Fruit fly (Drosophila melanogaster): ENCODE measurements around the gene CG14937.
A peak's percentile ranks its signal among the peaks of the same experiment; 100 is the strongest.

The CG14937 gene

dm6 chr2L:11806701-11807674, 13.1 kb upstream of the CG14937 start:
- TF ChIP-seq CrebA (GFP tag; optimal IDR thresholded peaks at IDR 0.05; ENCODE audit: borderline replicate concordance) (peak; percentile 93), sv (GFP tag; optimal IDR thresholded peaks at IDR 0.05) (no peak), HLH106 (tag; optimal IDR thresholded peaks at IDR 0.05) (peak; percentile 27), fru (GFP tag; optimal IDR thresholded peaks at IDR 0.05) (peak; percentile 64), Hr83 (GFP tag; optimal IDR thresholded peaks at IDR 0.05; ENCODE audit: poor library complexity, severe bottlenecking) (peak; percentile 11), CG9705 (GFP tag; optimal IDR thresholded peaks at IDR 0.05) (peak; percentile 35), N (GFP tag; optimal IDR thresholded peaks at IDR 0.05) (no peak), Dfd (GFP tag; optimal IDR thresholded peaks at IDR 0.05) (no peak), Rel (GFP tag; optimal IDR thresholded peaks at IDR 0.05) (peak; percentile 94), Rel (tag; optimal IDR thresholded peaks at IDR 0.05) (peak; percentile 74), OdsH (GFP tag; optimal IDR thresholded peaks at IDR 0.05) (peak; percentile 37), woc (GFP tag; optimal IDR thresholded peaks at IDR 0.05) (peak; percentile 43), lola (GFP tag; optimal IDR thresholded peaks at IDR 0.05) (no peak), Sp1 (GFP tag; optimal IDR thresholded peaks at IDR 0.05) (peak; percentile 75), foxo (GFP tag; optimal IDR thresholded peaks at IDR 0.05) (peak; percentile 24 to 58), brk (GFP tag; optimal IDR thresholded peaks at IDR 0.05) (peak; percentile 83), Myc (optimal IDR thresholded peaks at IDR 0.05) (no peak), Hnf4 (GFP tag; optimal IDR thresholded peaks at IDR 0.05) (peak; percentile 63), Abd-B (GFP tag; optimal IDR thresholded peaks at IDR 0.05) (no peak), Jra (GFP tag; optimal IDR thresholded peaks at IDR 0.05) (peak; percentile 86), pan (optimal IDR thresholded peaks at IDR 0.05) (no peak), CG32264 (GFP tag; optimal IDR thresholded peaks at IDR 0.05) (peak; percentile 78), h (GFP tag; optimal IDR thresholded peaks at IDR 0.05) (peak; percentile 68), Mio (GFP tag; optimal IDR thresholded peaks at IDR 0.05) (peak; percentile 47), psq (GFP tag; optimal IDR thresholded peaks at IDR 0.05) (peak; percentile 100), ey (GFP tag; optimal IDR thresholded peaks at IDR 0.05) (peak; percentile 24), dsf (GFP tag; optimal IDR thresholded peaks at IDR 0.05; ENCODE audit: borderline replicate concordance) (no peak), Hr78 (GFP tag; optimal IDR thresholded peaks at IDR 0.05) (no peak), Dif (GFP tag; optimal IDR thresholded peaks at IDR 0.05; ENCODE audit: partially characterized antibody) (peak; percentile 90), GATAd (GFP tag; optimal IDR thresholded peaks at IDR 0.05) (no peak), dl (GFP tag; optimal IDR thresholded peaks at IDR 0.05; ENCODE audit: insufficient read depth in 1 of 2, partially characterized antibody in 2 of 2) (peak; percentile 73 to 88), tai (GFP tag; optimal IDR thresholded peaks at IDR 0.05) (no peak), Vsx2 (GFP tag; optimal IDR thresholded peaks at IDR 0.05; ENCODE audit: partially characterized antibody) (peak; percentile 92), rgr (GFP tag; optimal IDR thresholded peaks at IDR 0.05) (peak; percentile 64), jim (GFP tag; optimal IDR thresholded peaks at IDR 0.05) (peak; percentile 98), br (GFP tag; optimal IDR thresholded peaks at IDR 0.05) (peak; percentile 81), usp (GFP tag; optimal IDR thresholded peaks at IDR 0.05) (no peak), dmrt93B (GFP tag; optimal IDR thresholded peaks at IDR 0.05) (no peak), sage (GFP tag; optimal IDR thresholded peaks at IDR 0.05) (peak; percentile 79)

DNA sequence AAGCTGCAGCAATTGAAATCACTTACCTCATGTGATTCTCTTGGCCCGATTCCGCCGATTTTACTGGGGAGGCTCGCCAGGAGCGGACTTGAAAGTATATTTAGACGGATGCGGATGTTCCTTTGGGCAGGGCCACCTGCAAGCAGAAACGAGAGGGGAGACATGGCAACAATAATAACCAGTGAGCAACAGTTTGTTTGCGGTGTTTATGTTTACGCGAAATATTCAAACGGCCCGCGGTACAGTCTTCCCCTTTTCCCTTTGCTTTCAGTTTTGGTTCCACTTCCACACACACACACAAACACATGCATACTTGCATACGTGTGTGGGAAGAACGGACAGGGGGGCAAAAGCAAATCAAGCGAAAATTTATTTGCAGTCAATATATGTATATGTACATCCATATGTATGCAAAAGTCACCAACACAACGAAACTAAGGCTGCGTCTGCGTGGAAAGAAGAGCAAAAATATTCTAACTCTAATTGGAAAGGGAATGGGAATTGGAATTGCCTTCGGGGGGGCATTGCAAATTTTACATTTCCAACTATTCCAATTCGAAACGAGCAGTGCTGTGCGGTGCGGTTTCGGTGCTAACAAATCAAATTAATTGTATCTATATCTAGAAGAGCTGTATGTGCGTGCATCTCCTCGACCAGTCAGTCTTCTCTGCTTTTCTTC, 12.3 kb upstream of the CG14937 start:
- TF ChIP-seq Hr83 (GFP tag; optimal IDR thresholded peaks at IDR 0.05; ENCODE audit: poor library complexity, severe bottlenecking) (peak; percentile 30), Rel (GFP tag; optimal IDR thresholded peaks at IDR 0.05) (no peak), Rel (tag; optimal IDR thresholded peaks at IDR 0.05) (peak; percentile 42), Mio (GFP tag; optimal IDR thresholded peaks at IDR 0.05) (no peak), Sp1 (GFP tag; optimal IDR thresholded peaks at IDR 0.05) (peak; percentile 1), CrebA (GFP tag; optimal IDR thresholded peaks at IDR 0.05; ENCODE audit: borderline replicate concordance) (no peak), fru (GFP tag; optimal IDR thresholded peaks at IDR 0.05) (no peak), ey (GFP tag; optimal IDR thresholded peaks at IDR 0.05) (no peak), N (GFP tag; optimal IDR thresholded peaks at IDR 0.05) (peak; percentile 27), Dfd (GFP tag; optimal IDR thresholded peaks at IDR 0.05) (no peak), CG9705 (GFP tag; optimal IDR thresholded peaks at IDR 0.05) (no peak), foxo (GFP tag; optimal IDR thresholded peaks at IDR 0.05) (peak in 1 of 2 experiments; percentile 9), HLH106 (tag; optimal IDR thresholded peaks at IDR 0.05) (peak; percentile 33), GATAd (GFP tag; optimal IDR thresholded peaks at IDR 0.05) (no peak), OdsH (GFP tag; optimal IDR thresholded peaks at IDR 0.05) (peak; percentile 1), rgr (GFP tag; optimal IDR thresholded peaks at IDR 0.05) (peak; percentile 18), woc (GFP tag; optimal IDR thresholded peaks at IDR 0.05) (peak; percentile 1)
